Fruit fly (Drosophila melanogaster): ENCODE results near the gene CG11122.

CG11122 gene

DNA sequence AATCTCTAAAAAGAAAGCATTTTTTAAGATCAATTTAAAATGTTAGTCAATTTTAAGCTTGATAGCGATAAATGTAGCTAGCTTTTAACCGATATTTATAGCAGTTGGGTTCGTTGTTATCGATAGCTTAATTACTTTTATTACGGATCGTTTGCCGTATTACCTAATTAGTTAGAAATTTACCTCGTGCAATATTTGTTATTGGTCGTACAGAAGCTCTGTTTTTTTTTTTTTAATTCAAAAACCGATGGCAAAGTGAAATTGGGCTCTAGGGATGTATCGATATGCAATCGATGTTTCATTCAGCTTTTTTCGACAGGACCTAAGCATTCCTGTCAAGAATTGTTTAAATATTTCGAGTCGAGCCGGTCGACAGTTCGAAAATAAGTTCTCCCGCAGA is 32.3 kb downstream of the CG11122 start, which contains the start of gene CG2061 (continued):
- TF ChIP-seq Six4 (GFP tag; optimal IDR thresholded peaks at IDR 0.05) (no peak), CG2116 (GFP tag; optimal IDR thresholded peaks at IDR 0.05) (peak; percentile 71), CG9215 (GFP tag; IDR thresholded peaks at IDR 0.05) (no peak), hbn (GFP tag; IDR thresholded peaks at IDR 0.05; ENCODE audit: partially characterized antibody) (peak; percentile 58), CG13296 (GFP tag; optimal IDR thresholded peaks at IDR 0.05) (no peak), CG14860 (GFP tag; IDR thresholded peaks at IDR 0.05; ENCODE audit: partially characterized antibody) (peak; percentile 84), CG7963 (GFP tag; IDR thresholded peaks at IDR 0.05; ENCODE audit: partially characterized antibody) (peak; percentile 52; the same call in 1 of the 3 replicates), Fer1 (GFP tag; optimal IDR thresholded peaks at IDR 0.05) (no peak), E2f1 (GFP tag; IDR thresholded peaks at IDR 0.05) (no peak), Dp (GFP tag; optimal IDR thresholded peaks at IDR 0.05) (peak; percentile 38), disco-r (GFP tag; optimal IDR thresholded peaks at IDR 0.05) (no peak), NC2α (GFP tag; optimal IDR thresholded peaks at IDR 0.05) (no peak), odd (GFP tag; optimal IDR thresholded peaks at IDR 0.05) (no peak), CG2889 (GFP tag; IDR thresholded peaks at IDR 0.05) (no peak), ato (GFP tag; IDR thresholded peaks at IDR 0.05; ENCODE audit: partially characterized antibody) (peak; percentile 46; the same call in 1 of the 2 replicates), CG9876 (GFP tag; optimal IDR thresholded peaks at IDR 0.05) (no peak), CG18619 (GFP tag; optimal IDR thresholded peaks at IDR 0.05) (no peak), CG12659 (GFP tag; optimal IDR thresholded peaks at IDR 0.05) (no peak), B-H1 (GFP tag; IDR thresholded peaks at IDR 0.05) (no peak), CG10274 (GFP tag; optimal IDR thresholded peaks at IDR 0.05) (no peak), CG11247 (GFP tag; IDR thresholded peaks at IDR 0.05) (no peak), CG18262 (tag; optimal IDR thresholded peaks at IDR 0.05) (no peak), Doc3 (GFP tag; IDR thresholded peaks at IDR 0.05; ENCODE audit: partially characterized antibody) (peak; percentile 72; the same call in 2 of the 3 replicates), jigr1 (GFP tag; IDR thresholded peaks at IDR 0.05) (no peak), BEAF-32 (GFP tag; optimal IDR thresholded peaks at IDR 0.05) (peak; percentile 68), zen2 (GFP tag; IDR thresholded peaks at IDR 0.05; ENCODE audit: partially characterized antibody) (peak; percentile 68; the same call in 2 of the 3 replicates), CG14050 (GFP tag; IDR thresholded peaks at IDR 0.05) (no peak), CG4854 (GFP tag; optimal IDR thresholded peaks at IDR 0.05) (no peak), CG2129 (GFP tag; IDR thresholded peaks at IDR 0.05; ENCODE audit: partially characterized antibody) (peak; percentile 36; the same call in 1 of the 2 replicates), unc-4 (GFP tag; IDR thresholded peaks at IDR 0.05; ENCODE audit: partially characterized antibody) (peak; percentile 71), exex (tag; optimal IDR thresholded peaks at IDR 0.05) (peak; percentile 13), abd-A (tag; optimal IDR thresholded peaks at IDR 0.05) (no peak), nerfin-2 (GFP tag; IDR thresholded peaks at IDR 0.05; ENCODE audit: partially characterized antibody) (peak; percentile 71), Dll (GFP tag; IDR thresholded peaks at IDR 0.05; ENCODE audit: partially characterized antibody) (peak; percentile 81), CG34224 (GFP tag; IDR thresholded peaks at IDR 0.05; ENCODE audit: partially characterized antibody) (peak; percentile 74), CG6791 (GFP tag; IDR thresholded peaks at IDR 0.05; ENCODE audit: partially characterized antibody) (peak; percentile 58; the same call in 2 of the 3 replicates), CG1529 (GFP tag; optimal IDR thresholded peaks at IDR 0.05) (no peak), CG7357 (GFP tag; IDR thresholded peaks at IDR 0.05) (no peak), Side (GFP tag; optimal IDR thresholded peaks at IDR 0.05) (no peak), sna (GFP tag; IDR thresholded peaks at IDR 0.05; ENCODE audit: partially characterized antibody) (peak; percentile 74), CG12391 (tag; optimal IDR thresholded peaks at IDR 0.05) (no peak), CG16813 (GFP tag; IDR thresholded peaks at IDR 0.05; ENCODE audit: partially characterized antibody) (peak; percentile 66; the same call in 2 of the 3 replicates), mld (GFP tag; IDR thresholded peaks at IDR 0.05; ENCODE audit: partially characterized antibody) (no peak), knrl (GFP tag; IDR thresholded peaks at IDR 0.05; ENCODE audit: partially characterized antibody) (peak; percentile 69; the same call in 2 of the 3 replicates), hb (GFP tag; IDR thresholded peaks at IDR 0.05; ENCODE audit: partially characterized antibody) (peak; percentile 65), CG12942 (GFP tag; optimal IDR thresholded peaks at IDR 0.05) (no peak), Doc2 (GFP tag; IDR thresholded peaks at IDR 0.05) (no peak), HHEX (GFP tag; optimal IDR thresholded peaks at IDR 0.05) (no peak)

All from whole organism, embryonic.